Fruit fly (Drosophila melanogaster) whole organism, prepupa: ENCODE measurements around the gene inaF-B.

ENCODE experiments used
- Blimp-1 ChIP-seq: fragments of 200-800 bp; sonication (Bioruptor generic); optimal IDR thresholded peaks from 3 replicates; lab custom pipeline; 2017; ENCODE audit warnings: missing biosample characterization, missing genetic modification characterization, mild to moderate bottlenecking, moderate library complexity, missing genetic modification reagents
- CG10669 ChIP-seq: fragments of 200-800 bp; sonication (Bioruptor generic); optimal IDR thresholded peaks from 3 replicates; lab custom pipeline; 2018; ENCODE audit warnings: missing biosample characterization, mild to moderate bottlenecking, missing genetic modification characterization, moderate library complexity
- CG11762 ChIP-seq: fragments of 200-800 bp; sonication (Bioruptor generic); optimal IDR thresholded peaks from 3 replicates; lab custom pipeline; 2016; ENCODE audit warnings: missing biosample characterization, missing genetic modification characterization; ENCODE audit not compliant: insufficient read depth
- CG11902 ChIP-seq: fragments of 200-800 bp; sonication (Bioruptor generic); optimal IDR thresholded peaks from 3 replicates; lab custom pipeline; 2016; ENCODE audit warnings: missing biosample characterization, missing genetic modification characterization
- CG15336 ChIP-seq: fragments of 200-800 bp; sonication (Bioruptor generic); IDR thresholded peaks from 2 replicates; pipeline ENCODE4 v1.3.6; 2022; ENCODE audit warnings: missing biosample characterization, missing genetic modification characterization
- CG1621 ChIP-seq: fragments of 200-800 bp; sonication (Bioruptor generic); optimal IDR thresholded peaks from 3 replicates; lab custom pipeline; 2018; ENCODE audit warnings: missing biosample characterization, mild to moderate bottlenecking, missing genetic modification characterization
- CG16779 ChIP-seq: fragments of 200-800 bp; sonication (Bioruptor generic); optimal IDR thresholded peaks from 3 replicates; lab custom pipeline; 2017; ENCODE audit warnings: missing biosample characterization, mild to moderate bottlenecking, missing genetic modification characterization
- CG31627 ChIP-seq: fragments of 200-800 bp; sonication (Bioruptor generic); optimal IDR thresholded peaks from 3 replicates; lab custom pipeline; 2016; ENCODE audit warnings: missing biosample characterization, missing genetic modification characterization
- CG32006 ChIP-seq: fragments of 200-800 bp; sonication (Bioruptor generic); optimal IDR thresholded peaks from 3 replicates; lab custom pipeline; 2017; ENCODE audit warnings: missing biosample characterization, mild to moderate bottlenecking, missing genetic modification characterization
- CG34406 ChIP-seq: fragments of 200-800 bp; sonication (Bioruptor generic); optimal IDR thresholded peaks from 3 replicates; lab custom pipeline; 2016; ENCODE audit warnings: missing biosample characterization, missing genetic modification characterization
- CG3919 ChIP-seq: fragments of 200-800 bp; sonication (Bioruptor generic); optimal IDR thresholded peaks from 3 replicates; lab custom pipeline; 2016; ENCODE audit warnings: missing biosample characterization, missing genetic modification characterization
- CG4318 ChIP-seq: fragments of 200-800 bp; sonication (Bioruptor generic); optimal IDR thresholded peaks from 3 replicates; lab custom pipeline; 2017; ENCODE audit warnings: missing biosample characterization, mild to moderate bottlenecking, missing genetic modification characterization
- CG6163 ChIP-seq: fragments of 200-800 bp; sonication (Bioruptor generic); IDR thresholded peaks from 3 replicates; pipeline ENCODE4 v1.3.6; 2022; ENCODE audit warnings: missing biosample characterization, missing genetic modification characterization
- CG6276 ChIP-seq: fragments of 200-800 bp; sonication (Bioruptor generic); optimal IDR thresholded peaks from 2 replicates; lab custom pipeline; 2017; ENCODE audit warnings: missing biosample characterization, mild to moderate bottlenecking, missing genetic modification characterization
- CG6792 ChIP-seq: fragments of 200-800 bp; sonication (Bioruptor generic); optimal IDR thresholded peaks from 3 replicates; lab custom pipeline; 2016; ENCODE audit warnings: missing biosample characterization, missing genetic modification characterization
- CG6808 ChIP-seq: fragments of 200-800 bp; sonication (Bioruptor generic); optimal IDR thresholded peaks from 3 replicates; lab custom pipeline; 2017; ENCODE audit warnings: missing biosample characterization, missing genetic modification characterization, mild to moderate bottlenecking, moderate library complexity, missing genetic modification reagents
- CG6854 ChIP-seq: fragments of 200-800 bp; sonication (Bioruptor generic); optimal IDR thresholded peaks from 2 replicates; lab custom pipeline; 2017; ENCODE audit warnings: missing biosample characterization, mild to moderate bottlenecking, missing genetic modification characterization
- CG7368 ChIP-seq: fragments of 200-800 bp; sonication (Bioruptor generic); optimal IDR thresholded peaks from 3 replicates; lab custom pipeline; 2016; ENCODE audit warnings: missing biosample characterization, missing genetic modification characterization
- CG8119 ChIP-seq: fragments of 200-800 bp; sonication (Bioruptor generic); IDR thresholded peaks from 3 replicates; pipeline ENCODE4 v1.3.6; 2022; ENCODE audit warnings: missing biosample characterization, missing genetic modification characterization
- CG8319 ChIP-seq: fragments of 200-800 bp; sonication (Bioruptor generic); optimal IDR thresholded peaks from 3 replicates; lab custom pipeline; 2016; ENCODE audit warnings: missing biosample characterization, missing genetic modification characterization
- CG8632 ChIP-seq: fragments of 200-800 bp; sonication (Bioruptor generic); optimal IDR thresholded peaks from 3 replicates; lab custom pipeline; 2016; ENCODE audit warnings: missing biosample characterization, missing genetic modification characterization
- CG9139 ChIP-seq: fragments of 200-800 bp; sonication (Bioruptor generic); optimal IDR thresholded peaks from 3 replicates; lab custom pipeline; 2017; ENCODE audit warnings: missing biosample characterization, mild to moderate bottlenecking, missing genetic modification characterization
- Eip75B ChIP-seq: fragments of 200-800 bp; sonication (Bioruptor generic); optimal IDR thresholded peaks from 3 replicates; lab custom pipeline; 2016; ENCODE audit warnings: missing biosample characterization, missing genetic modification characterization
- Eip78C ChIP-seq: fragments of 200-800 bp; sonication (Bioruptor generic); peaks from one replicate; lab custom pipeline; 2016; ENCODE audit warnings: missing biosample characterization, missing genetic modification characterization
- Ets96B ChIP-seq: fragments of 200-800 bp; optimal IDR thresholded peaks from 2 replicates; lab custom pipeline; 2019; ENCODE audit warnings: missing biosample characterization, mild to moderate bottlenecking, missing genetic modification characterization, moderate library complexity
- Gug ChIP-seq: fragments of 200-800 bp; sonication (Bioruptor generic); IDR thresholded peaks from 2 replicates; pipeline ENCODE4 v1.3.6; 2022; ENCODE audit warnings: missing biosample characterization, missing genetic modification characterization
- Hr38 ChIP-seq: sonication (Bioruptor generic); optimal IDR thresholded peaks from 2 replicates; lab custom pipeline; 2016; ENCODE audit warnings: missing biosample characterization, missing genetic modification characterization
- Hr39 ChIP-seq: fragments of 200-800 bp; sonication (Bioruptor generic); optimal IDR thresholded peaks from 2 replicates; lab custom pipeline; 2016; ENCODE audit warnings: missing biosample characterization, missing genetic modification characterization
- Lpt ChIP-seq: fragments of 200-800 bp; sonication (Bioruptor generic); optimal IDR thresholded peaks from 3 replicates; lab custom pipeline; 2016; ENCODE audit warnings: missing biosample characterization, missing genetic modification characterization
- Met ChIP-seq: fragments of 200-800 bp; sonication (Bioruptor generic); optimal IDR thresholded peaks from 3 replicates; lab custom pipeline; 2016; ENCODE audit warnings: missing biosample characterization, missing genetic modification characterization
- Smox ChIP-seq: fragments of 200-800 bp; sonication (Bioruptor generic); optimal IDR thresholded peaks from 3 replicates; lab custom pipeline; 2016; ENCODE audit warnings: missing biosample characterization, missing genetic modification characterization
- Sox102F ChIP-seq: fragments of 200-800 bp; sonication (Bioruptor generic); optimal IDR thresholded peaks from 2 replicates; lab custom pipeline; 2016; ENCODE audit warnings: missing biosample characterization, mild to moderate bottlenecking, missing genetic modification characterization
- Sox14 ChIP-seq: fragments of 200-800 bp; sonication (Bioruptor generic); optimal IDR thresholded peaks from 3 replicates; lab custom pipeline; 2016; ENCODE audit warnings: missing biosample characterization, missing genetic modification characterization
- achi ChIP-seq: fragments of 200-800 bp; sonication (Bioruptor generic); optimal IDR thresholded peaks from 3 replicates; lab custom pipeline; 2016; ENCODE audit warnings: missing biosample characterization, missing genetic modification characterization
- acj6 ChIP-seq: fragments of 200-800 bp; sonication (Bioruptor generic); optimal IDR thresholded peaks from 3 replicates; lab custom pipeline; 2016; ENCODE audit warnings: missing biosample characterization, missing genetic modification characterization
- dac ChIP-seq: fragments of 200-800 bp; sonication (Bioruptor generic); optimal IDR thresholded peaks from 2 replicates; lab custom pipeline; 2017; ENCODE audit warnings: missing biosample characterization, mild to moderate bottlenecking, missing genetic modification characterization
- dsx ChIP-seq: fragments of 200-800 bp; optimal IDR thresholded peaks from 3 replicates; lab custom pipeline; 2019; ENCODE audit warnings: missing biosample characterization, mild to moderate bottlenecking, missing genetic modification characterization, moderate library complexity; ENCODE audit not compliant: poor library complexity, severe bottlenecking
- eg ChIP-seq: fragments of 200-800 bp; sonication (Bioruptor generic); IDR thresholded peaks from 3 replicates; pipeline ENCODE4 v1.3.6; 2022; ENCODE audit warnings: missing biosample characterization, missing genetic modification characterization
- fd59A ChIP-seq: fragments of 200-800 bp; sonication (Bioruptor generic); optimal IDR thresholded peaks from 2 replicates; lab custom pipeline; 2017; ENCODE audit warnings: missing biosample characterization, mild to moderate bottlenecking, missing genetic modification characterization, missing genetic modification reagents
- fd85E ChIP-seq: fragments of 200-800 bp; sonication (Bioruptor generic); optimal IDR thresholded peaks from 3 replicates; lab custom pipeline; 2016; ENCODE audit warnings: missing biosample characterization, missing genetic modification characterization
- fkh ChIP-seq: fragments of 200-800 bp; sonication (Bioruptor generic); optimal IDR thresholded peaks from 3 replicates; lab custom pipeline; 2017; ENCODE audit warnings: missing biosample characterization, mild to moderate bottlenecking, missing genetic modification characterization, moderate library complexity
- lz ChIP-seq: fragments of 200-800 bp; sonication (Bioruptor generic); optimal IDR thresholded peaks from 3 replicates; lab custom pipeline; 2016; ENCODE audit warnings: missing biosample characterization, missing genetic modification characterization
- salr ChIP-seq, 2 experiments: fragments of 200-800 bp; sonication (Bioruptor generic); optimal IDR thresholded peaks; 3 replicates each; lab custom pipeline; 2016 to 2018; ENCODE audit warnings: missing biosample characterization in 2 of 2, missing genetic modification characterization in 2 of 2, mild to moderate bottlenecking in 1 of 2
- spab ChIP-seq: fragments of 200-800 bp; sonication (Bioruptor generic); optimal IDR thresholded peaks from 2 replicates; lab custom pipeline; 2017; ENCODE audit warnings: missing biosample characterization, mild to moderate bottlenecking, missing genetic modification characterization, missing genetic modification reagents
- svp ChIP-seq: fragments of 200-800 bp; sonication (Bioruptor generic); peaks from one replicate; lab custom pipeline; 2016; ENCODE audit warnings: missing biosample characterization, missing genetic modification characterization
- topi ChIP-seq: fragments of 200-800 bp; sonication (Bioruptor generic); optimal IDR thresholded peaks from 3 replicates; lab custom pipeline; 2016; ENCODE audit warnings: missing biosample characterization, missing genetic modification characterization
- vri ChIP-seq: fragments of 200-800 bp; sonication (Bioruptor generic); optimal IDR thresholded peaks from 3 replicates; lab custom pipeline; 2016; ENCODE audit warnings: missing biosample characterization, mild to moderate bottlenecking, missing genetic modification characterization

inaF-B gene

DNA sequence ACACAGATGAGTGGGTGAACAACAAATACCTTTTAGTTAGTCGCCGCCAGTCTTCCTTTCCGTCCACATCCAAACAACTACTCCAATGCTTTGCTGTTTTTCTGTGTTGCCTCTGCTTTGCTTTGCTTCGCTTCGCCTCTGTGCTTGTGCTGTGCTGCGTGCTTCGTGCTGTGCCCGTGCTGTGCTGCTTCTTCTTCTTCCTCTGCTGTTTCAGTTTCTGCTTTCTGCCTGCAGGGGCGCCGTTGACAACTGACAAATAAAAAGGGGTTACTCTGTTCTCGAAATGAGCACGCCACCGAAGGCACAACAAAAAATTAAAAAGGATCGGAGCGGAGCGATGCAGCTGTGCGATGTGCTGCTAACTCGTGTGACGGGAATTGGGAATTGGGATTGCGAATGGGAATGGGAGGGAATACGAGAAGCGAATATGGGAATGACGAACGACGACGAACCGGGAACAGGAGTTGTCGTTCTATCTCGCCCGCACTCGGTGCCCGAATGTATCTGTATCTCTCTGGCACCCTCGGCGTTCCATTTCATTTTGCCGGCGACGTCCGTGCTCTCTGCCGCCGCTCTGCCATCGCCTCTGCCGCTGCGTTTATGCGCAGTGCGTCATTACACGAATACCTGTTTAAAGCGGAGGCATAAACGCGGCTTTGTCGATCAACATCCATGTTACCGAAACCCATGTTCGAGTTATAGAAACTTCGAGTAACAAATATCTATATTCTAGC lies 17.9 kb downstream of the inaF-B start (continued):
- TF ChIP-seq CG11902 (GFP tag; lab: Kevin White, UChicago): no peak

DNA sequence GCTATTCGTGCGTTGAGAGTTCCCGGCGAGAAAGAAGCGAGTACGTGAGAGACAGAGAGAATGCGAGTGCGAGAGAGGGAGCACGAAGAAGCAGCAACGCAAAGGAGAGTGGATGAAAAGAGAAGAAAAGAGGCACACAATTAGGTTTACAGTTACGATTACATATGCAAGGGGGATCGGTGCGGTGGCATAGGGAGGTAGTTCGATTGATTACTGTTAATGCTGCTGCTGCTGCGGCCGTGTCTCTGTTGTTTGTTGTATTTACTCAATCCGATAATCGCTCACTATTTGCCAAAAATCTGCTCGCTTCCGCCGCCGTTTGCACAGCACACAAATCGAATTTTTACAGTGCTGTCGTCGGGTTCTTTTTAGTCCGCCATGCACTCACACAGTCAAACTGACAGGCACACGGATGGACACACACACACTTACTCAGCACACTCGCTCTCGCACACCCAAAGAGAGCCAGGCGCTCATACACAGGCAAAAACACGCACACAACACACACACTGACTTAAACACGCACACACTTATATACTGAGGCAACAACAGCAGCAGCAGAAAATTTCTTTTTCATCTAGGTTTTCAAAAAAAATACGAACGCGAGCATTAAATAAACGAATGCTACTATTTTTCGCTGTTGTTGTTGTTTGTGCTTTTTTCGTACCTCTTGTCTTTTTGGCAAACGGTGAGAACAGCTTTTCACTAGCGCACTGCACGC lies 18.6 kb downstream of the inaF-B start:
- TF ChIP-seq CG10669 (GFP tag; lab: Kevin White, UChicago) (peak; percentile 23), dac (GFP tag; lab: Kevin White, UChicago) (no peak), CG9139 (GFP tag; lab: Kevin White, UChicago) (peak; percentile 45), Hr38 (GFP tag; lab: Kevin White, UChicago) (no peak), Sox14 (GFP tag; lab: Kevin White, UChicago) (peak; percentile 36), Hr39 (no peak), fd85E (GFP tag; lab: Kevin White, UChicago) (peak; percentile 5), dsx (GFP tag; lab: Kevin White, UChicago) (peak; percentile 51), CG6163 (no peak; the same call in 2 of the 3 replicates), CG34406 (GFP tag; lab: Kevin White, UChicago) (no peak), CG11902 (GFP tag; lab: Kevin White, UChicago) (no peak), CG16779 (tag; lab: Kevin White, UChicago) (peak; percentile 33), CG7368 (no peak), CG6792 (GFP tag; lab: Kevin White, UChicago) (peak; percentile 9), fd59A (GFP tag; lab: Kevin White, UChicago) (peak; percentile 24), svp (GFP tag; lab: Kevin White, UChicago) (no peak), CG6854 (GFP tag; lab: Kevin White, UChicago) (peak; percentile 53), CG11762 (GFP tag; lab: Kevin White, UChicago) (no peak), CG8119 (GFP tag; lab: Robert Waterston, UW) (peak; percentile 57; the same call in 2 of the 3 replicates), fkh (GFP tag; lab: Kevin White, UChicago) (peak; percentile 70), CG32006 (GFP tag; lab: Kevin White, UChicago) (peak; percentile 39), Met (GFP tag; lab: Kevin White, UChicago) (peak; percentile 5), CG6808 (peak; percentile 65), CG8632 (peak; percentile 41), Eip75B (GFP tag; lab: Kevin White, UChicago) (peak; percentile 22), Eip78C (peak; percentile 70), achi (peak; percentile 40), CG6276 (GFP tag; lab: Kevin White, UChicago) (peak; percentile 57), CG8319 (GFP tag; lab: Kevin White, UChicago) (no peak), Ets96B (tag; lab: Kevin White, UChicago) (peak; percentile 6), Blimp-1 (GFP tag; lab: Kevin White, UChicago) (no peak), CG4318 (GFP tag; lab: Kevin White, UChicago) (no peak), salr (GFP tag; optimal IDR thresholded peaks at IDR 0.05; lab: Kevin White, UChicago) (no peak), acj6 (GFP tag; lab: Kevin White, UChicago) (no peak), spab (GFP tag; lab: Kevin White, UChicago) (peak; percentile 27), CG31627 (no peak), eg (GFP tag; lab: Robert Waterston, UW) (0 out of 3 replicates have a peak, but pooled peaks have one; percentile 43), CG15336 (peak; percentile 60), Smox (GFP tag; lab: Kevin White, UChicago) (peak; percentile 32), CG1621 (tag; lab: Kevin White, UChicago) (peak; percentile 6), vri (GFP tag; lab: Kevin White, UChicago) (peak; percentile 68), Lpt (GFP tag; lab: Kevin White, UChicago) (peak; percentile 59), Sox102F (GFP tag; lab: Kevin White, UChicago) (no peak), CG3919 (GFP tag; lab: Kevin White, UChicago) (peak; percentile 21), topi (GFP tag; lab: Kevin White, UChicago) (no peak), Gug (GFP tag; lab: Robert Waterston, UW) (no peak), lz (GFP tag; lab: Kevin White, UChicago) (no peak)
